Worm (Caenorhabditis elegans) whole organism, late embryonic: Measurements from ENCODE around the gene srpa-68.

Experiments used
- ceh-30 ChIP-seq: fragments of 150-350 bp; optimal IDR thresholded peaks from 2 replicates; lab custom pipeline; 2014; ENCODE audit warnings: missing biosample characterization, missing genetic modification characterization
- elt-2 ChIP-seq: sonication (generic microtip); optimal IDR thresholded peaks from 2 replicates; lab custom pipeline; 2016; ENCODE audit warnings: missing genetic modification reagents, missing genetic modification characterization, missing compliant biosample characterization
- fkh-10 ChIP-seq: fragments of 150-350 bp; optimal IDR thresholded peaks from 2 replicates; lab custom pipeline; 2014; ENCODE audit warnings: missing biosample characterization, missing genetic modification reagents, missing genetic modification characterization
- hlh-13 ChIP-seq: fragments of 200-800 bp; sonication (Bioruptor generic); optimal IDR thresholded peaks from 2 replicates; lab custom pipeline; 2018; ENCODE audit warnings: mild to moderate bottlenecking, missing genetic modification characterization, missing compliant biosample characterization
- hlh-30 ChIP-seq: sonication (generic microtip); optimal IDR thresholded peaks from 2 replicates; lab custom pipeline; 2017; ENCODE audit warnings: antibody characterized with exemption, missing genetic modification characterization, missing compliant biosample characterization; ENCODE audit not compliant: insufficient read depth
- hlh-6 ChIP-seq: sonication (generic microtip); optimal IDR thresholded peaks from 2 replicates; lab custom pipeline; 2016; ENCODE audit warnings: missing genotype, missing genetic modification characterization, missing compliant biosample characterization
- mec-3 ChIP-seq: sonication (generic microtip); optimal IDR thresholded peaks from 2 replicates; lab custom pipeline; 2016; ENCODE audit warnings: borderline replicate concordance, missing genetic modification characterization, missing compliant biosample characterization
- nfya-1 ChIP-seq: sonication (generic microtip); optimal IDR thresholded peaks from 2 replicates; lab custom pipeline; 2017; ENCODE audit warnings: missing genetic modification characterization, mild to moderate bottlenecking, missing compliant biosample characterization, antibody characterized with exemption, moderate library complexity
- nhr-232 ChIP-seq: sonication (generic microtip); optimal IDR thresholded peaks from 2 replicates; lab custom pipeline; 2016; ENCODE audit warnings: missing genetic modification characterization, missing compliant biosample characterization
- pax-1 ChIP-seq: fragments of 150-350 bp; optimal IDR thresholded peaks from 2 replicates; lab custom pipeline; 2014; ENCODE audit warnings: missing biosample characterization, missing genetic modification characterization
- pqm-1 ChIP-seq: sonication (generic microtip); optimal IDR thresholded peaks from 2 replicates; lab custom pipeline; 2016; ENCODE audit warnings: missing genetic modification characterization, missing compliant biosample characterization
- sdc-2 ChIP-seq: sonication (generic microtip); optimal IDR thresholded peaks from 2 replicates; lab custom pipeline; 2016; ENCODE audit warnings: missing genotype, missing genetic modification characterization, missing compliant biosample characterization
- tbx-2 ChIP-seq: sonication (generic microtip); optimal IDR thresholded peaks from 2 replicates; lab custom pipeline; 2016; ENCODE audit warnings: missing genetic modification characterization, missing compliant biosample characterization

DNA sequence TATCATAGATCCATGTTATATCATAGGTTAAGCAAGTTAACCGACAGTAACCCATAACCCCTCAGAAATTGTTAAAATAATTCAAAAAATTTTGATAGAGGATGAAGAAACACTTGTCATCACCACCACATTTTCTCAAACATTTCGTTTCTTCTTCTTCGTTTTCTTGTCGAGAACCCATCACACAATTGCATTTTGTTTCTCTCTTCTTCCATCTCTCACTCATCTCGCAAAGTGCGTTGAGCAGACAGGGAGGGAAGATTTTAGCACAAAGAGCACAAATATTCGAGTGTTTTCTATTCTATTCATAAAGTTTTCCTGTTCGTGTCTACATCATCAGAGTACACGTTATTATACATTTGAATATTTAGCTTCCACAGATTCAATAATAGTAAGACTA is 23.0 kb upstream of the srpa-68 start:
- TF ChIP-seq mec-3 (tag; lab: Kevin White, UChicago) (no peak), tbx-2 (tag; lab: Kevin White, UChicago) (no peak), hlh-6 (tag; lab: Kevin White, UChicago) (no peak), elt-2 (tag; lab: Kevin White, UChicago) (no peak), hlh-13 (no peak), nhr-232 (tag; lab: Kevin White, UChicago) (no peak), pax-1 (tag; lab: Kevin White, UChicago) (no peak), nfya-1 (no peak), pqm-1 (tag; lab: Kevin White, UChicago) (no peak), sdc-2 (tag; lab: Kevin White, UChicago) (no peak), ceh-30 (no peak), fkh-10 (GFP tag; lab: Kevin White, UChicago) (no peak), hlh-30 (tag; lab: Kevin White, UChicago) (no peak)
